Worm (Caenorhabditis elegans) whole organism, early embryonic: ENCODE results near the gene lurp-1.

Source experiments
- aly-1 ChIP-seq: sonication (generic microtip); optimal IDR thresholded peaks from 2 replicates; lab custom pipeline; 2016; ENCODE audit warnings: missing genetic modification characterization, missing compliant biosample characterization
- ama-1 ChIP-seq: fragments of 150-350 bp; optimal IDR thresholded peaks from 2 replicates; lab custom pipeline; 2014
- ceh-13 ChIP-seq: fragments of 200-800 bp; sonication (Bioruptor generic); optimal IDR thresholded peaks from 2 replicates; lab custom pipeline; 2018; ENCODE audit warnings: mild to moderate bottlenecking, missing genetic modification characterization, missing compliant biosample characterization
- ceh-36 ChIP-seq: sonication (generic microtip); optimal IDR thresholded peaks from 2 replicates; lab custom pipeline; 2016; ENCODE audit warnings: missing genetic modification characterization, inconsistent platforms, missing compliant biosample characterization
- ets-7 ChIP-seq: sonication (generic microtip); optimal IDR thresholded peaks from 2 replicates; lab custom pipeline; 2016; ENCODE audit warnings: missing genotype, missing genetic modification characterization, missing compliant biosample characterization
- flt-1 ChIP-seq: fragments of 200-800 bp; sonication (Bioruptor generic); IDR thresholded peaks from 2 replicates; pipeline ENCODE4 v1.3.6; 2022; ENCODE audit warnings: missing genetic modification characterization, missing compliant biosample characterization
- hmbx-1 ChIP-seq: sonication (generic microtip); optimal IDR thresholded peaks from 2 replicates; lab custom pipeline; 2016; ENCODE audit warnings: mild to moderate bottlenecking, missing genetic modification characterization, missing compliant biosample characterization
- hmg-4 ChIP-seq: fragments of 200-800 bp; sonication (Bioruptor generic); optimal IDR thresholded peaks from 2 replicates; lab custom pipeline; 2018; ENCODE audit warnings: mild to moderate bottlenecking, missing genetic modification characterization, missing compliant biosample characterization
- hnd-1 ChIP-seq: sonication (generic microtip); optimal IDR thresholded peaks from 2 replicates; lab custom pipeline; 2016; ENCODE audit warnings: missing genetic modification characterization, missing compliant biosample characterization
- scrt-1 ChIP-seq: fragments of 200-800 bp; sonication (Bioruptor generic); IDR thresholded peaks from 2 replicates; pipeline ENCODE4 v1.3.6; 2022; ENCODE audit warnings: missing genetic modification characterization, missing compliant biosample characterization
- sea-1 ChIP-seq: fragments of 200-800 bp; sonication (Bioruptor generic); conservative IDR thresholded peaks from 2 replicates; pipeline ENCODE4 v1.3.6; 2022; ENCODE audit warnings: missing genetic modification characterization, missing compliant biosample characterization
- tbx-11 ChIP-seq: fragments of 200-800 bp; sonication (Bioruptor generic); IDR thresholded peaks from 2 replicates; pipeline ENCODE4 v1.3.6; 2022; ENCODE audit warnings: missing genetic modification characterization, missing compliant biosample characterization
- tra-4 ChIP-seq: sonication (generic microtip); optimal IDR thresholded peaks from 2 replicates; lab custom pipeline; 2017; ENCODE audit warnings: missing genetic modification characterization, missing compliant biosample characterization

DNA sequence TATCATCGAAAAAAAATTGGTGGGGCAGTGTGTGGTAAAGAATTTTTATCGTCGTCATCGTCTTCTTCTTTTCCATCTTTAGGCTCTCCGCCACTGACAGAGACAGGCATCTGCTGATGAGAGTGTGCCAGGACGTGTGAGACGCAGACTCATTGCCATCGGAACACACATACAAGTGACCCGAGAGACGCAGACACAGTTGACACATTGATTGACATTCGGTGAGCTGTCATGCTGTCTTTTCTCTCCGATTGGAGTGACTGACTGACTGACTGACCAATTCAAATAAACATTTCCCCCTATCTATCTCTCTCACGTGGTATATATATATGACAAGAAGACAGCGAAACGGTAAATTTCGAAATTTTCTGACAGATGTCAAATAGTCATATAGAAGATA lies 29.6 kb upstream of the lurp-1 start:
- TF ChIP-seq ama-1 (lab: Kevin White, UChicago) = no peak
- TF ChIP-seq hmbx-1 (tag; lab: Kevin White, UChicago) = no peak
- no peak for TF ChIP-seq flt-1
- no peak for TF ChIP-seq aly-1
- no peak for TF ChIP-seq sea-1 (GFP tag; lab: Robert Waterston, UW)
- TF ChIP-seq hmg-4 (GFP tag; lab: Kevin White, UChicago) = peak; percentile 46
- TF ChIP-seq hnd-1 (tag; lab: Kevin White, UChicago) = no peak
- TF ChIP-seq scrt-1 = no peak
- TF ChIP-seq tra-4 (tag; lab: Kevin White, UChicago) = no peak
- no peak for TF ChIP-seq ceh-36
- TF ChIP-seq ceh-13 (GFP tag; lab: Kevin White, UChicago) = no peak
- no peak for TF ChIP-seq ets-7 (tag; lab: Kevin White, UChicago)
- no peak for TF ChIP-seq tbx-11 (GFP tag; lab: Robert Waterston, UW)
